Fruit fly (Drosophila melanogaster) whole organism, embryonic: ENCODE data around the gene DIP2.
A peak's percentile ranks its signal among the peaks of the same experiment; 100 is the strongest.

Source experiments
- Ada2b ChIP-seq: fragments of 200-800 bp; sonication (Bioruptor generic); IDR thresholded peaks from 2 replicates; pipeline ENCODE4 v1.3.6; 2022; ENCODE audit warnings: missing biosample characterization, missing genetic modification characterization
- C15 ChIP-seq: fragments of 200-800 bp; sonication (Bioruptor generic); IDR thresholded peaks from 3 replicates; pipeline ENCODE4 v1.3.6; 2022; ENCODE audit warnings: missing biosample characterization, missing genetic modification characterization
- CG12155 ChIP-seq: fragments of 200-800 bp; sonication (Bioruptor generic); optimal IDR thresholded peaks from 3 replicates; lab custom pipeline; 2016; ENCODE audit warnings: missing biosample characterization, missing genetic modification characterization
- CG14860 ChIP-seq: fragments of 200-800 bp; sonication (Bioruptor generic); IDR thresholded peaks from 3 replicates; pipeline ENCODE4 v1.3.6; 2022; ENCODE audit warnings: missing biosample characterization, missing genetic modification characterization; ENCODE audit not compliant: partially characterized antibody
- CG15011 ChIP-seq: fragments of 200-800 bp; sonication (Bioruptor generic); optimal IDR thresholded peaks from 3 replicates; lab custom pipeline; 2018; ENCODE audit warnings: missing biosample characterization, mild to moderate bottlenecking, missing genetic modification characterization
- CG15073 ChIP-seq: fragments of 200-800 bp; sonication (Bioruptor generic); optimal IDR thresholded peaks from 2 replicates; lab custom pipeline; 2016; ENCODE audit warnings: missing biosample characterization, missing genetic modification characterization
- CG17568 ChIP-seq: fragments of 200-800 bp; sonication (Bioruptor generic); optimal IDR thresholded peaks from 2 replicates; lab custom pipeline; 2018; ENCODE audit warnings: missing biosample characterization, mild to moderate bottlenecking, missing genetic modification characterization, moderate library complexity
- CG2120 ChIP-seq: fragments of 200-800 bp; sonication (Bioruptor generic); optimal IDR thresholded peaks from 3 replicates; lab custom pipeline; 2016; ENCODE audit warnings: missing biosample characterization, missing genetic modification characterization
- CG2129 ChIP-seq: fragments of 200-800 bp; sonication (Bioruptor generic); IDR thresholded peaks from 2 replicates; pipeline ENCODE4 v1.3.6; 2022; ENCODE audit warnings: missing biosample characterization, missing genetic modification characterization; ENCODE audit not compliant: partially characterized antibody
- CG2199 ChIP-seq: fragments of 200-800 bp; sonication (Bioruptor generic); IDR thresholded peaks from 3 replicates; pipeline ENCODE4 v1.3.6; 2022; ENCODE audit warnings: missing biosample characterization, missing genetic modification characterization
- CG2202 ChIP-seq: fragments of 200-800 bp; sonication (Bioruptor generic); optimal IDR thresholded peaks from 2 replicates; lab custom pipeline; 2018; ENCODE audit warnings: missing biosample characterization, mild to moderate bottlenecking, missing genetic modification characterization
- CG31441 ChIP-seq: fragments of 200-800 bp; sonication (Bioruptor generic); IDR thresholded peaks from 2 replicates; pipeline ENCODE4 v1.3.6; 2022; ENCODE audit warnings: missing biosample characterization, missing genetic modification characterization
- CG32532 ChIP-seq: fragments of 200-800 bp; sonication (Bioruptor generic); IDR thresholded peaks from 2 replicates; pipeline ENCODE4 v1.3.6; 2022; ENCODE audit warnings: missing biosample characterization, missing genetic modification characterization
- CG33557 ChIP-seq: fragments of 200-800 bp; sonication (Bioruptor generic); optimal IDR thresholded peaks from 2 replicates; lab custom pipeline; 2019; ENCODE audit warnings: missing biosample characterization, mild to moderate bottlenecking, missing genetic modification characterization, moderate library complexity
- CG34224 ChIP-seq: fragments of 200-800 bp; sonication (Bioruptor generic); IDR thresholded peaks from 3 replicates; pipeline ENCODE4 v1.3.6; 2022; ENCODE audit warnings: missing biosample characterization, missing genetic modification characterization; ENCODE audit not compliant: partially characterized antibody
- CG3847 ChIP-seq: fragments of 200-800 bp; sonication (Bioruptor generic); IDR thresholded peaks from 2 replicates; pipeline ENCODE4 v1.3.6; 2022; ENCODE audit warnings: missing biosample characterization, missing genetic modification characterization
- CG4730 ChIP-seq: fragments of 200-800 bp; sonication (Bioruptor generic); IDR thresholded peaks from 2 replicates; pipeline ENCODE4 v1.3.6; 2022; ENCODE audit warnings: missing biosample characterization, missing genetic modification characterization
- CG7357 ChIP-seq: fragments of 200-800 bp; sonication (Bioruptor generic); IDR thresholded peaks from 3 replicates; pipeline ENCODE4 v1.3.6; 2022; ENCODE audit warnings: missing biosample characterization, missing genetic modification characterization
- CG7745 ChIP-seq: fragments of 200-800 bp; sonication (Bioruptor generic); optimal IDR thresholded peaks from 2 replicates; lab custom pipeline; 2018; ENCODE audit warnings: missing biosample characterization, mild to moderate bottlenecking, missing genetic modification characterization, moderate library complexity
- CG8478 ChIP-seq: fragments of >200 bp; optimal IDR thresholded peaks from 2 replicates; lab custom pipeline; 2018
- CG9876 ChIP-seq: fragments of 200-800 bp; sonication (Bioruptor generic); optimal IDR thresholded peaks from 2 replicates; lab custom pipeline; 2016; ENCODE audit warnings: missing biosample characterization, missing genetic modification characterization
- Gsc ChIP-seq: fragments of 200-800 bp; sonication (Bioruptor generic); IDR thresholded peaks from 2 replicates; pipeline ENCODE4 v1.3.6; 2022; ENCODE audit warnings: missing biosample characterization, missing genetic modification characterization
- HLH54F ChIP-seq: fragments of 200-800 bp; sonication (Bioruptor generic); optimal IDR thresholded peaks from 3 replicates; lab custom pipeline; 2016; ENCODE audit warnings: missing biosample characterization, missing genetic modification characterization
- Hr78 ChIP-seq, 2 experiments: fragments of 200-800 bp in 1 of 2; fragments of >200 bp in 1 of 2; sonication (Bioruptor generic) in 1 of 2; optimal IDR thresholded peaks; 2 replicates each; lab custom pipeline; 2017 to 2019; ENCODE audit warnings: missing biosample characterization in 2 of 2, missing genetic modification characterization in 2 of 2, mild to moderate bottlenecking in 1 of 2, moderate library complexity in 1 of 2
- Kr ChIP-seq: fragments of 200-800 bp; sonication (Bioruptor generic); optimal IDR thresholded peaks from 2 replicates; lab custom pipeline; 2017; ENCODE audit warnings: missing biosample characterization, mild to moderate bottlenecking, missing genetic modification characterization
- Mes4 ChIP-seq: fragments of 200-800 bp; sonication (Bioruptor generic); optimal IDR thresholded peaks from 2 replicates; lab custom pipeline; 2016; ENCODE audit warnings: missing biosample characterization, missing genetic modification characterization
- Oli ChIP-seq: fragments of 200-800 bp; sonication (Bioruptor generic); optimal IDR thresholded peaks from 2 replicates; lab custom pipeline; 2018; ENCODE audit warnings: missing biosample characterization, mild to moderate bottlenecking, missing genetic modification characterization, moderate library complexity
- Pdp1 ChIP-seq, 2 experiments: fragments of 200-800 bp; sonication (Bioruptor generic); optimal IDR thresholded peaks; 3 replicates each; lab custom pipeline; 2016; ENCODE audit warnings: missing biosample characterization in 2 of 2, missing genetic modification characterization in 2 of 2, mild to moderate bottlenecking in 1 of 2, moderate library complexity in 1 of 2
- Usf ChIP-seq: fragments of 200-800 bp; sonication (Bioruptor generic); optimal IDR thresholded peaks from 2 replicates; lab custom pipeline; 2017; ENCODE audit warnings: missing genotype, missing biosample characterization, missing genetic modification characterization
- cad ChIP-seq: fragments of >200 bp; optimal IDR thresholded peaks from 2 replicates; lab custom pipeline; 2017; ENCODE audit warnings: missing biosample characterization, missing genetic modification characterization
- caup ChIP-seq: fragments of 200-800 bp; sonication (Bioruptor generic); optimal IDR thresholded peaks from 3 replicates; lab custom pipeline; 2017; ENCODE audit warnings: missing biosample characterization, mild to moderate bottlenecking, missing genetic modification characterization, moderate library complexity; ENCODE audit not compliant: severe bottlenecking
- crp ChIP-seq, 2 experiments: fragments of 200-800 bp; sonication (Bioruptor generic); optimal IDR thresholded peaks; 2 replicates in 1 of 2; 3 replicates in 1 of 2; lab custom pipeline; 2017; ENCODE audit warnings: missing biosample characterization in 2 of 2, missing genetic modification characterization in 2 of 2, mild to moderate bottlenecking in 1 of 2, moderate library complexity in 1 of 2
- dmrt99B ChIP-seq: fragments of 200-800 bp; sonication (Bioruptor generic); optimal IDR thresholded peaks from 2 replicates; lab custom pipeline; 2018; ENCODE audit warnings: missing biosample characterization, mild to moderate bottlenecking, missing genetic modification characterization, moderate library complexity
- emc ChIP-seq: fragments of 200-800 bp; sonication (Bioruptor generic); optimal IDR thresholded peaks from 2 replicates; lab custom pipeline; 2016; ENCODE audit warnings: missing biosample characterization, missing genetic modification characterization
- ems ChIP-seq: fragments of 200-800 bp; sonication (Bioruptor generic); optimal IDR thresholded peaks from 3 replicates; lab custom pipeline; 2016; ENCODE audit warnings: missing biosample characterization, missing genetic modification characterization
- fd102C ChIP-seq: fragments of 200-800 bp; sonication (Bioruptor generic); optimal IDR thresholded peaks from 2 replicates; lab custom pipeline; 2018; ENCODE audit warnings: missing biosample characterization, mild to moderate bottlenecking, missing genetic modification characterization, moderate library complexity
- fru ChIP-seq: fragments of >200 bp; optimal IDR thresholded peaks from 2 replicates; lab custom pipeline; 2017
- jigr1 ChIP-seq: fragments of 200-800 bp; sonication (Bioruptor generic); IDR thresholded peaks from 3 replicates; pipeline ENCODE4 v1.3.6; 2022; ENCODE audit warnings: missing biosample characterization, missing genetic modification characterization
- kah ChIP-seq: fragments of 200-800 bp; sonication (Bioruptor generic); optimal IDR thresholded peaks from 2 replicates; lab custom pipeline; 2018; ENCODE audit warnings: missing biosample characterization, mild to moderate bottlenecking, missing genetic modification characterization
- lbe ChIP-seq: fragments of 200-800 bp; sonication (Bioruptor generic); optimal IDR thresholded peaks from 2 replicates; lab custom pipeline; 2016; ENCODE audit warnings: missing biosample characterization, mild to moderate bottlenecking, missing genetic modification characterization
- mam ChIP-seq: fragments of 200-800 bp; sonication (Bioruptor generic); optimal IDR thresholded peaks from 3 replicates; lab custom pipeline; 2016; ENCODE audit warnings: missing biosample characterization, missing genetic modification characterization
- pan ChIP-seq, 4 experiments: fragments of >200 bp in 3 of 4; fragments of 200-800 bp in 1 of 4; sonication (Bioruptor generic) in 1 of 4; optimal IDR thresholded peaks in 3 of 4; IDR thresholded peaks in 1 of 4; 2 replicates each; pipeline versions ENCODE4 v1.3.6 to Lab custom; 2017 to 2022; ENCODE audit warnings: missing biosample characterization in 2 of 4, missing genetic modification characterization in 2 of 4, mixed read lengths in 1 of 4
- pita ChIP-seq: fragments of 200-800 bp; sonication (Bioruptor generic); optimal IDR thresholded peaks from 2 replicates; lab custom pipeline; 2017; ENCODE audit warnings: missing biosample characterization, mild to moderate bottlenecking, missing genetic modification characterization
- pzg ChIP-seq: fragments of 200-800 bp; sonication (Bioruptor generic); optimal IDR thresholded peaks from 3 replicates; lab custom pipeline; 2018; ENCODE audit warnings: missing biosample characterization, mild to moderate bottlenecking, missing genetic modification characterization, moderate library complexity
- sna ChIP-seq: fragments of 200-800 bp; sonication (Bioruptor generic); IDR thresholded peaks from 2 replicates; pipeline ENCODE4 v1.3.6; 2022; ENCODE audit warnings: missing biosample characterization, missing genetic modification characterization; ENCODE audit not compliant: partially characterized antibody
- tap ChIP-seq: fragments of 200-800 bp; optimal IDR thresholded peaks from 3 replicates; lab custom pipeline; 2019; ENCODE audit warnings: missing biosample characterization, mild to moderate bottlenecking, missing genetic modification characterization, moderate library complexity
- ttk ChIP-seq: fragments of 200-800 bp; sonication (Bioruptor generic); IDR thresholded peaks from 2 replicates; pipeline ENCODE4 v2.1.2; 2022; ENCODE audit warnings: missing biosample characterization, missing genetic modification characterization
- wek ChIP-seq: fragments of 200-800 bp; sonication (Bioruptor generic); optimal IDR thresholded peaks from 3 replicates; lab custom pipeline; 2018; ENCODE audit warnings: missing biosample characterization, mild to moderate bottlenecking, missing genetic modification characterization, moderate library complexity
- zen2 ChIP-seq: fragments of 200-800 bp; sonication (Bioruptor generic); IDR thresholded peaks from 3 replicates; pipeline ENCODE4 v1.3.6; 2022; ENCODE audit warnings: missing biosample characterization, missing genetic modification characterization; ENCODE audit not compliant: partially characterized antibody

Gene DIP2

DNA sequence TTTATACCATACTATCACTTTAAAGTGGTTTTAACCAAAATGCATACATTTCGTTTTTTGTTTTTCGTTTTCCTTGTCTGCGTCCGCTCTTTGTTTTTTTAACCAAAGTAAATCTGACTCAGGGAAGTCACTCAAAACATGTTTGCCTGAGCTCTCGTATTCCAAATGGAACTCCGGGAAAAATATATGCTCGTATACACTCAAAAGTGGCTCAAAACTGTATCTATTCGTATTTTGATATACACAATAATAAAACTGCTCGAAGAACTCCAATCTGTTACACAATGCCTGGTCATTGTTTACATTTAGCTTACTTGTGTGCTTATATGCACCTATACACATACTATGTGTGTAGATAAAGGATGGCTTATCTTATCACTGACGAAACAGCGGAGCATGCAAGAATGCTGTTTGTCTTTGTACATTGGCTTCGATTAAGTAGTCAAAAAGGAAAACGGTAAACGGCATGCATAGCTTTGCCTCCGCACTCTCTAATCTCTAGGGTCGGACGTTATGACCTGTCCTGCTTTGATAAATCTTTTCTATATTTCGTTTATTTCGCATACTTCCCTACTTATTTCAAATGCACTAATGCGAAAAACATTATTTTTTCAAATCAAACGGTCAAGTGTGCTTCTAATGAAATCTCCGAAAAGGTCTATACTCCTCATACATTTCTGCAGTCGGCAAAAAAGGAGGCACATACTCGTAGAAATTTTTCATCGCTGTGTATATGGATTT is 13.2 kb upstream of the DIP2 start, which contains the start of gene miple2 (continued):
- no peak for TF ChIP-seq CG7357 (GFP tag; lab: Robert Waterston, UW)
- TF ChIP-seq fru, result no peak
- TF ChIP-seq pzg, result no peak
- peak; percentile 25 for TF ChIP-seq CG17568 (GFP tag; lab: Kevin White, UChicago)
- TF ChIP-seq pita, result no peak
- no peak for TF ChIP-seq cad (GFP tag; lab: Kevin White, UChicago)
- no peak for TF ChIP-seq CG14860
- TF ChIP-seq CG8478 (lab: Kevin White, UChicago), result no peak
- TF ChIP-seq Mes4 (GFP tag; lab: Kevin White, UChicago), result no peak
- peak; percentile 1 for TF ChIP-seq tap
- TF ChIP-seq Hr78 (GFP tag; optimal IDR thresholded peaks at IDR 0.05; lab: Kevin White, UChicago), result peak in 1 of 2 experiments; percentile 93
- no peak for TF ChIP-seq jigr1 (GFP tag; lab: Robert Waterston, UW)
- TF ChIP-seq CG4730, result no peak
- TF ChIP-seq CG15073, result no peak
- TF ChIP-seq CG32532 (GFP tag; lab: Robert Waterston, UW), result no peak
- no peak for TF ChIP-seq CG34224
- no peak for TF ChIP-seq ems
- no peak for TF ChIP-seq CG12155 (GFP tag; lab: Kevin White, UChicago)
- no peak for TF ChIP-seq CG2199 (GFP tag; lab: Robert Waterston, UW)
- TF ChIP-seq Kr (GFP tag; lab: Kevin White, UChicago), result peak; percentile 51
- no peak for TF ChIP-seq Ada2b (GFP tag; lab: Robert Waterston, UW)
- peak; percentile 14 for TF ChIP-seq mam
- TF ChIP-seq CG31441, result no peak; the same call in 1 of the 2 replicates
- TF ChIP-seq caup, result peak; percentile 28
- TF ChIP-seq C15 (GFP tag; lab: Robert Waterston, UW), result no peak
- TF ChIP-seq pan (optimal IDR thresholded peaks at IDR 0.05; lab: Kevin White, UChicago), result no peak
- no peak for TF ChIP-seq pan (GFP tag; optimal IDR thresholded peaks at IDR 0.05 in 1 of 2, IDR thresholded peaks at IDR 0.05 in 1 of 2)
- TF ChIP-seq lbe (GFP tag; lab: Kevin White, UChicago), result no peak
- no peak for TF ChIP-seq Gsc (GFP tag; lab: Robert Waterston, UW)
- TF ChIP-seq fd102C (GFP tag; lab: Kevin White, UChicago), result peak; percentile 80
- TF ChIP-seq Usf (GFP tag; lab: Kevin White, UChicago), result no peak
- TF ChIP-seq CG3847 (GFP tag; lab: Robert Waterston, UW), result no peak
- no peak for TF ChIP-seq CG2129 (GFP tag; lab: Robert Waterston, UW)
- peak; percentile 63 for TF ChIP-seq CG33557
- no peak for TF ChIP-seq CG9876 (GFP tag; lab: Kevin White, UChicago)
- TF ChIP-seq kah (GFP tag; lab: Kevin White, UChicago), result peak; percentile 41
- peak; percentile 73 for TF ChIP-seq wek (GFP tag; lab: Kevin White, UChicago)
- TF ChIP-seq CG2202 (tag; lab: Kevin White, UChicago), result peak; percentile 54
- TF ChIP-seq CG2120 (GFP tag; lab: Kevin White, UChicago), result peak; percentile 60
- no peak for TF ChIP-seq CG7745 (tag; lab: Kevin White, UChicago)
- peak; percentile 55 for TF ChIP-seq Oli (tag; lab: Kevin White, UChicago)
- TF ChIP-seq ttk, result no peak
- peak; percentile 20 to 100 for TF ChIP-seq Pdp1 (GFP tag; optimal IDR thresholded peaks at IDR 0.05; lab: Kevin White, UChicago)
- peak; percentile 37 for TF ChIP-seq CG15011 (GFP tag; lab: Kevin White, UChicago)
- TF ChIP-seq emc (GFP tag; lab: Kevin White, UChicago), result no peak
- no peak for TF ChIP-seq sna (GFP tag; lab: Robert Waterston, UW)
- TF ChIP-seq zen2 (GFP tag; lab: Robert Waterston, UW), result no peak
- peak; percentile 61 for TF ChIP-seq dmrt99B
- peak; percentile 49 for TF ChIP-seq HLH54F (GFP tag; lab: Kevin White, UChicago)
- no peak for TF ChIP-seq crp (GFP tag; optimal IDR thresholded peaks at IDR 0.05; lab: Kevin White, UChicago)
